Fruit fly (Drosophila melanogaster) whole organism, wandering third instar larva: Measurements from ENCODE around the gene CG9682.

ENCODE experiments used
- Jra ChIP-seq: sonication (Bioruptor generic); optimal IDR thresholded peaks from 2 replicates; lab custom pipeline; 2016; ENCODE audit warnings: missing biosample characterization, missing genetic modification characterization
- Myc ChIP-seq: fragments of >200 bp; optimal IDR thresholded peaks from 2 replicates; lab custom pipeline; 2017
- Vsx2 ChIP-seq: fragments of 200-300, 225-300 bp; sonication (Bioruptor generic); optimal IDR thresholded peaks from 2 replicates; lab custom pipeline; 2018; ENCODE audit warnings: missing biosample characterization, missing genetic modification characterization; ENCODE audit not compliant: partially characterized antibody
- foxo ChIP-seq, 2 experiments: fragments of 200-800 bp; sonication (Bioruptor generic); optimal IDR thresholded peaks; 2 replicates in 1 of 2; 3 replicates in 1 of 2; lab custom pipeline; 2016 to 2017; ENCODE audit warnings: missing biosample characterization in 2 of 2, missing genetic modification characterization in 2 of 2
- h ChIP-seq: fragments of 200-800 bp; sonication (Bioruptor generic); optimal IDR thresholded peaks from 3 replicates; lab custom pipeline; 2016; ENCODE audit warnings: missing biosample characterization, mild to moderate bottlenecking, missing genetic modification characterization
- pan ChIP-seq: fragments of >200 bp; optimal IDR thresholded peaks from 2 replicates; lab custom pipeline; 2017
- psq ChIP-seq: fragments of 200-800 bp; sonication (Bioruptor generic); optimal IDR thresholded peaks from 3 replicates; lab custom pipeline; 2017; ENCODE audit warnings: missing biosample characterization, mild to moderate bottlenecking, missing genetic modification characterization, moderate library complexity
- rgr ChIP-seq: fragments of 200-800 bp; sonication (Bioruptor generic); optimal IDR thresholded peaks from 3 replicates; lab custom pipeline; 2016; ENCODE audit warnings: missing biosample characterization, mild to moderate bottlenecking, missing genetic modification characterization
- sv ChIP-seq: fragments of 200-800 bp; sonication (Bioruptor generic); optimal IDR thresholded peaks from 3 replicates; lab custom pipeline; 2016; ENCODE audit warnings: missing biosample characterization, missing genetic modification characterization

DNA sequence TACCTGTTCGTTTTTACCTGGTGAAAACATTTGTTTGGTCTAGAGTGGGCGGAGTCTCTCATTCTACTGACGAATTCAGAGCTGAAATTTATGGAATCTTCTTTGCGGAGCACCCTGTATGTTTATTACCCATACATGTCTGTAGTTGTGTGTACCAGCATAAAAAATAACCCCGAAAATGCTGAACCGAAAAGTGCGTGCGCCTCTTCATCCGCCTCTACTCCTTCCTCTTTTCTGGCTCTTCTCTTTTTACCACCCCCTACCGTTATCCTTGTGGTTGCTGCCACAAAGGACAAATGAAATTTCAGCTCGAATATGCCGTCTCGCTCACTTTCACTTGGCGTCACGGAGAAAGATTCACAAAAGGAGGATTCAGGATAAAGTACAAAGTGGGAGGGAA, 23.2 kb downstream of the CG9682 start:
- TF ChIP-seq psq (GFP tag; lab: Kevin White, UChicago) (no peak), pan (lab: Kevin White, UChicago) (no peak), Myc (lab: Kevin White, UChicago) (no peak), h (GFP tag; lab: Kevin White, UChicago) (no peak), foxo (GFP tag; optimal IDR thresholded peaks at IDR 0.05; lab: Kevin White, UChicago) (no peak), sv (GFP tag; lab: Kevin White, UChicago) (no peak), Jra (GFP tag; lab: Kevin White, UChicago) (no peak), rgr (GFP tag; lab: Kevin White, UChicago) (peak; percentile 12), Vsx2 (GFP tag; lab: Kevin White, UChicago) (no peak)
